Worm (Caenorhabditis elegans) whole organism, L2 larva: ENCODE results near the gene sms-1.

Experiments used
- ZK546.5 ChIP-seq: sonication (generic microtip); optimal IDR thresholded peaks from 2 replicates; lab custom pipeline; 2017; ENCODE audit warnings: missing biosample characterization, missing genetic modification characterization
- ama-1 ChIP-seq: fragments of 150-350 bp; optimal IDR thresholded peaks from 2 replicates; lab custom pipeline; 2018; ENCODE audit warnings: inconsistent platforms
- fos-1 ChIP-seq: fragments of 150-350 bp; optimal IDR thresholded peaks from 2 replicates; lab custom pipeline; 2014; ENCODE audit warnings: missing biosample characterization, missing genetic modification characterization
- gmeb-1 ChIP-seq: fragments of 150-350 bp; optimal IDR thresholded peaks from 2 replicates; lab custom pipeline; 2014; ENCODE audit warnings: missing biosample characterization, missing genetic modification characterization
- lin-11 ChIP-seq: fragments of 150-350 bp; sonication (generic microtip); optimal IDR thresholded peaks from 2 replicates; lab custom pipeline; 2014; ENCODE audit warnings: missing biosample characterization, missing genetic modification characterization, inconsistent platforms, mixed read lengths
- mdl-1 ChIP-seq, 2 experiments: fragments of 150-350 bp in 1 of 2; sonication (generic microtip) in 1 of 2; optimal IDR thresholded peaks; 2 replicates each; lab custom pipeline; 2017; ENCODE audit warnings: missing biosample characterization in 2 of 2, missing genetic modification characterization in 2 of 2
- nhr-11 ChIP-seq: fragments of 150-350 bp; optimal IDR thresholded peaks from 2 replicates; lab custom pipeline; 2014; ENCODE audit warnings: missing biosample characterization, missing genetic modification characterization
- nhr-237 ChIP-seq: fragments of 150-350 bp; optimal IDR thresholded peaks from 2 replicates; lab custom pipeline; 2014; ENCODE audit warnings: missing biosample characterization, missing genetic modification characterization
- nhr-77 ChIP-seq: fragments of 150-350 bp; optimal IDR thresholded peaks from 2 replicates; lab custom pipeline; 2014; ENCODE audit warnings: missing biosample characterization, missing genetic modification characterization
- unc-39 ChIP-seq: fragments of 150-350 bp; optimal IDR thresholded peaks from 2 replicates; lab custom pipeline; 2014; ENCODE audit warnings: missing biosample characterization, missing genetic modification characterization
- zag-1 ChIP-seq: fragments of 150-350 bp; optimal IDR thresholded peaks from 2 replicates; lab custom pipeline; 2014; ENCODE audit warnings: missing biosample characterization, missing genetic modification characterization
- ztf-11 ChIP-seq: sonication (generic microtip); optimal IDR thresholded peaks from 2 replicates; lab custom pipeline; 2017; ENCODE audit warnings: missing biosample characterization, missing genetic modification characterization
- ztf-4 ChIP-seq: fragments of 150-350 bp; optimal IDR thresholded peaks from 2 replicates; lab custom pipeline; 2014; ENCODE audit warnings: missing biosample characterization, missing genetic modification characterization

ce11 chrIV:11524241-11524692, 26.3 kb upstream of the sms-1 start, which contains the start of gene mep-1:
- TF ChIP-seq fos-1 (no peak), mdl-1 (tag; optimal IDR thresholded peaks at IDR 0.05; lab: Kevin White, UChicago) (peak in 1 of 2 experiments; percentile 29), nhr-11 (tag; lab: Kevin White, UChicago) (no peak), zag-1 (tag; lab: Kevin White, UChicago) (peak; percentile 67), lin-11 (tag; lab: Kevin White, UChicago) (peak; percentile 74), ztf-11 (tag; lab: Kevin White, UChicago) (no peak), nhr-237 (tag; lab: Kevin White, UChicago) (no peak), nhr-77 (tag; lab: Kevin White, UChicago) (no peak), gmeb-1 (tag; lab: Kevin White, UChicago) (no peak), unc-39 (tag; lab: Kevin White, UChicago) (no peak), ztf-4 (tag; lab: Kevin White, UChicago) (peak; percentile 13), ZK546.5 (tag; lab: Kevin White, UChicago) (no peak), ama-1 (peak; percentile 26)
